Worm (Caenorhabditis elegans) whole organism, L1 larva: ENCODE data around the gene nhr-269.

Experiments used
- ama-1 ChIP-seq: fragments of 150-350 bp; optimal IDR thresholded peaks from 2 replicates; lab custom pipeline; 2014
- ceh-8 ChIP-seq: fragments of 200-800 bp; sonication (Bioruptor generic); optimal IDR thresholded peaks from 2 replicates; lab custom pipeline; 2018; ENCODE audit warnings: mild to moderate bottlenecking, missing genetic modification characterization, moderate library complexity, missing compliant biosample characterization
- ceh-82 ChIP-seq, 3 experiments: fragments of 150-350 bp in 1 of 3; sonication (generic microtip) in 2 of 3; optimal IDR thresholded peaks; 2 replicates each; lab custom pipeline; 2014 to 2017; ENCODE audit warnings: missing biosample characterization in 3 of 3, missing genetic modification characterization in 3 of 3
- ceh-88 ChIP-seq: fragments of 200-800 bp; sonication (Bioruptor generic); IDR thresholded peaks from 2 replicates; pipeline ENCODE4 v1.3.6; 2022; ENCODE audit warnings: missing genetic modification characterization, missing compliant biosample characterization
- ces-1 ChIP-seq: fragments of 150-350 bp; optimal IDR thresholded peaks from 2 replicates; lab custom pipeline; 2014; ENCODE audit warnings: missing biosample characterization, missing genetic modification reagents, missing genetic modification characterization
- dpl-1 ChIP-seq, 3 experiments: fragments of 150-350 bp in 2 of 3; sonication (generic microtip) in 1 of 3; optimal IDR thresholded peaks; 2 replicates each; lab custom pipeline; 2014 to 2017; ENCODE audit warnings: missing biosample characterization in 3 of 3, missing genetic modification characterization in 3 of 3, missing genetic modification reagents in 3 of 3
- efl-1 ChIP-seq, 4 experiments: fragments of 150-350 bp; optimal IDR thresholded peaks in 3 of 4; peaks in 1 of 4; 1 replicate in 1 of 4; 2 replicates in 3 of 4; lab custom pipeline; 2014; ENCODE audit warnings: missing biosample characterization in 2 of 4, missing genetic modification characterization in 2 of 4, missing genetic modification reagents in 2 of 4
- efl-3 ChIP-seq: fragments of 200-800 bp; sonication (Bioruptor generic); optimal IDR thresholded peaks from 2 replicates; lab custom pipeline; 2018; ENCODE audit warnings: mild to moderate bottlenecking, missing genetic modification characterization, missing compliant biosample characterization
- egl-13 ChIP-seq: sonication (generic microtip); optimal IDR thresholded peaks from 2 replicates; lab custom pipeline; 2016; ENCODE audit warnings: missing genotype, missing genetic modification reagents, missing genetic modification characterization, missing compliant biosample characterization
- elt-2 ChIP-seq: sonication (generic microtip); optimal IDR thresholded peaks from 2 replicates; lab custom pipeline; 2016; ENCODE audit warnings: missing genetic modification characterization, mild to moderate bottlenecking, inconsistent platforms, missing compliant biosample characterization, missing genetic modification reagents
- fkh-8 ChIP-seq: sonication (generic microtip); optimal IDR thresholded peaks from 2 replicates; lab custom pipeline; 2016; ENCODE audit warnings: mild to moderate bottlenecking, missing genetic modification characterization, missing compliant biosample characterization
- hlh-17 ChIP-seq: fragments of 200-800 bp; sonication (Bioruptor generic); optimal IDR thresholded peaks from 2 replicates; lab custom pipeline; 2018; ENCODE audit warnings: missing genetic modification characterization, mild to moderate bottlenecking, missing compliant biosample characterization, moderate library complexity, borderline replicate concordance
- hlh-4 ChIP-seq: sonication (generic microtip); optimal IDR thresholded peaks from 2 replicates; lab custom pipeline; 2016; ENCODE audit warnings: mild to moderate bottlenecking, missing genetic modification characterization, missing compliant biosample characterization
- isw-1 ChIP-seq: fragments of 200-800 bp; sonication (Bioruptor generic); IDR thresholded peaks from 2 replicates; pipeline ENCODE4 v1.3.6; 2022; ENCODE audit warnings: missing genetic modification characterization, missing compliant biosample characterization
- jun-1 ChIP-seq: fragments of 150-350 bp; optimal IDR thresholded peaks from 2 replicates; lab custom pipeline; 2014; ENCODE audit warnings: missing biosample characterization, missing genetic modification reagents, missing genetic modification characterization
- lin-15B ChIP-seq: fragments of 150-350 bp; sonication (generic microtip); optimal IDR thresholded peaks from 3 replicates; lab custom pipeline; 2014; ENCODE audit warnings: missing biosample characterization, missing genetic modification characterization
- lin-35 ChIP-seq, 2 experiments: fragments of 150-350 bp; optimal IDR thresholded peaks; 2 replicates each; lab custom pipeline; 2014; ENCODE audit warnings: missing biosample characterization in 2 of 2, missing genetic modification characterization in 2 of 2, missing genetic modification reagents in 2 of 2
- lir-3 ChIP-seq: sonication (generic microtip); optimal IDR thresholded peaks from 2 replicates; lab custom pipeline; 2016; ENCODE audit warnings: mild to moderate bottlenecking, missing genetic modification characterization, moderate library complexity, missing compliant biosample characterization; ENCODE audit not compliant: poor library complexity
- lsy-2 ChIP-seq, 2 experiments: fragments of 150-350 bp; optimal IDR thresholded peaks; 2 replicates each; lab custom pipeline; 2014; ENCODE audit warnings: missing biosample characterization in 2 of 2, missing genetic modification characterization in 2 of 2
- mab-9 ChIP-seq: fragments of 200-800 bp; sonication (Bioruptor generic); IDR thresholded peaks from 2 replicates; pipeline ENCODE4 v1.3.6; 2022; ENCODE audit warnings: missing genetic modification reagents, missing genetic modification characterization, missing compliant biosample characterization
- nhr-19 ChIP-seq: fragments of 200-800 bp; sonication (Bioruptor generic); conservative IDR thresholded peaks from 2 replicates; pipeline ENCODE4 v1.3.6; 2022; ENCODE audit warnings: missing genetic modification characterization, missing compliant biosample characterization
- nhr-47 ChIP-seq: sonication (generic microtip); optimal IDR thresholded peaks from 2 replicates; lab custom pipeline; 2016; ENCODE audit warnings: mild to moderate bottlenecking, missing genetic modification characterization, moderate library complexity, missing compliant biosample characterization
- nhr-77 ChIP-seq: fragments of 150-350 bp; optimal IDR thresholded peaks from 2 replicates; lab custom pipeline; 2014; ENCODE audit warnings: missing biosample characterization, missing genetic modification characterization
- nhr-90 ChIP-seq: sonication (generic microtip); optimal IDR thresholded peaks from 2 replicates; lab custom pipeline; 2016; ENCODE audit warnings: mild to moderate bottlenecking, missing genetic modification characterization, missing compliant biosample characterization; ENCODE audit not compliant: poor library complexity
- pqm-1 ChIP-seq: sonication (generic microtip); optimal IDR thresholded peaks from 3 replicates; lab custom pipeline; 2017; ENCODE audit warnings: missing biosample characterization, missing genetic modification characterization
- rnt-1 ChIP-seq: sonication (generic microtip); optimal IDR thresholded peaks from 2 replicates; lab custom pipeline; 2016; ENCODE audit warnings: mild to moderate bottlenecking, missing genetic modification characterization, moderate library complexity, missing compliant biosample characterization
- skn-1 ChIP-seq: fragments of 150-350 bp; optimal IDR thresholded peaks from 2 replicates; lab custom pipeline; 2014; ENCODE audit warnings: missing biosample characterization, missing genetic modification characterization
- sup-37 ChIP-seq: fragments of 200-800 bp; sonication (Bioruptor generic); optimal IDR thresholded peaks from 2 replicates; lab custom pipeline; 2018; ENCODE audit warnings: mild to moderate bottlenecking, missing genetic modification characterization, missing compliant biosample characterization
- swsn-7 ChIP-seq: sonication (generic microtip); optimal IDR thresholded peaks from 2 replicates; lab custom pipeline; 2016; ENCODE audit warnings: missing genetic modification characterization, missing compliant biosample characterization
- unc-86 ChIP-seq: sonication (generic microtip); optimal IDR thresholded peaks from 2 replicates; lab custom pipeline; 2016; ENCODE audit warnings: missing genetic modification characterization, missing compliant biosample characterization
- vab-15 ChIP-seq: sonication (generic microtip); optimal IDR thresholded peaks from 2 replicates; lab custom pipeline; 2017; ENCODE audit warnings: missing genotype, mild to moderate bottlenecking, missing genetic modification characterization, missing compliant biosample characterization

nhr-269 gene

DNA sequence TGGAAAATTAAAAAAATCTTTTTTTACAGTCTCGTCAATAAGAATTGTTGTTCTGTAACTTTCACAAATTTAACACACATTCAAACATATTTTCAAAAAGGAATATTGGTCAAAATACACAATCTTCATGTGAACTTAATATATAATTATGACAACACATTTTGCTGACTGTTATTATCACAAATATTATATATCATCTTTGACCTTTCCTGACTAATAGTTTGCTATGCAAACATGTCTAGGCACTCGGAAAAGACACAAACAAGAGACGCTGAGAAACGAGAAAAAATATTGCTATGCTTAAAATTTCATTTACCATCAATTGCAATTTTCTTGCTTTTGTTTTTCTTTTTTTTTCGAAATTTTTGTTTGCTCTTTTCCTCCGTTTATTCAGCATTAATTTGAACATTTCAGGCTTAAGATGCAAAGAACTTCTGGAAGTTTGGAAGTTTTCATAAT is 32.3 kb upstream of the nhr-269 start, which contains the start of gene fbxa-135:
fbxa-135 (plus strand) TSS at position 409 of the 459 bp plus-strand sequence.
- TF ChIP-seq jun-1 (tag; lab: Kevin White, UChicago) (no peak), elt-2 (peak; percentile 3)

DNA sequence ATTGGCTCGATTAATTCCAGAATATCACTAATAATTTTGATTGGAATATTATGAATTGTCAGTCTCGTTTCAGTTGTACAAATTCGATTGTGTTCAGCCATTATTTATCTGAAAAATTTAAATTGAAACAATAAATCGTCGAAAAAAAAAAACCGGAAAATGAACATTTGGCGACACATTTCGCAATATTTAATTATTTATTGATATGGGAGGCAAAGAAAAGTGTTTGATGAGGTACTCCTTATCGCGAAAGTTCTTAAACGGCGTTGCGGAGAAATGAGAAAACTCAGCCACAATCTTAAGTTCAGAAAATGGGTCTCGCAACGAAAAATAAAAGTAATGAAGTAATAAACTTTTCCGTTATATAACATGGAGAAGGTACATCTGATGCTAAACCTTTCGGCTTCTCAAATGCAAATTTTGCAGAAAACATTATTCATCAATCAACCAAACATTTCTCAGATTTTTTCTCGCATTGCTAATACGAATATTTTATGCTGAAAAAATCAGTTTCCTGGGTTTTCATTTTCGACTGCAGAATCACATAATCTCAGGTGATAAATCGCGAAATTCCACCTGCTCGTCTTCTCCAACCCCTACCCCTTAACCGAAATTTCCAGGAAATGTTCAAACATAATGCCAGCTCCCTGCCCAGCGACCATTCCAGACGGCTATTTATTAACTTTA is 30.2 kb upstream of the nhr-269 start, which contains the start of the genes T06E6.15 and sri-7:
T06E6.15 (minus strand) TSS at position 101 of the 687 bp plus-strand sequence.
sri-7 (plus strand) TSS at position 637 of the 687 bp plus-strand sequence.
- TF ChIP-seq skn-1, result no peak
- TF ChIP-seq hlh-4, result peak; percentile 89
- no peak for TF ChIP-seq efl-1 (optimal IDR thresholded peaks at IDR 0.05; lab: Kevin White, UChicago)
- peak in 1 of 2 experiments; percentile 40 for TF ChIP-seq efl-1 (GFP tag; optimal IDR thresholded peaks at IDR 0.05 in 1 of 2; lab: Kevin White, UChicago)

DNA sequence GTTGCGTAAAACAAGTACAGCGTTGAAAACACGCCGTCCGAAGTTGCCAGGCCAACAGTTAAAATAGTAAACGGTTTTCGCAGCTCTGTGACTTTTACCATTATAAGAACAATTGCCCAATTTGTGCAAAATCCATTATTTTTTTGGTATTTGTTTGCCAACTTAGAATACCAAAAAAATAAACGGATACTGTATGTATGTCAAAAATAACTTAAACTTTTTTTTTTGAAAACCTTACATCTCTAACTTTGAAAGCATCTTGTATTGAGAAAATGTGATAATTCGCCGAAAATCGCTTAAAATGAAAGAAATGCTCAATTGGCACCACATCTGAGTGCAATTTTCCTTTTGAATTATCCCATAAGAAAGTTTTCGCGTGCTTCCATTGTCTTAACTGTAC is 29.1 kb upstream of the nhr-269 start, which contains the start of gene fbxa-199:
fbxa-199 (minus strand) TSS at position 101 of the 400 bp plus-strand sequence.
- TF ChIP-seq pqm-1 (tag; lab: Kevin White, UChicago) (no peak), ceh-88 (no peak), ama-1 (lab: Kevin White, UChicago) (no peak), swsn-7 (tag; lab: Kevin White, UChicago) (no peak), nhr-19 (GFP tag; lab: Robert Waterston, UW) (no peak), nhr-47 (tag; lab: Kevin White, UChicago) (no peak), egl-13 (tag; lab: Kevin White, UChicago) (no peak), vab-15 (no peak), unc-86 (tag; lab: Kevin White, UChicago) (no peak), ces-1 (GFP tag; lab: Kevin White, UChicago) (no peak), nhr-77 (tag; lab: Kevin White, UChicago) (no peak), isw-1 (GFP tag; lab: Robert Waterston, UW) (no peak)

DNA sequence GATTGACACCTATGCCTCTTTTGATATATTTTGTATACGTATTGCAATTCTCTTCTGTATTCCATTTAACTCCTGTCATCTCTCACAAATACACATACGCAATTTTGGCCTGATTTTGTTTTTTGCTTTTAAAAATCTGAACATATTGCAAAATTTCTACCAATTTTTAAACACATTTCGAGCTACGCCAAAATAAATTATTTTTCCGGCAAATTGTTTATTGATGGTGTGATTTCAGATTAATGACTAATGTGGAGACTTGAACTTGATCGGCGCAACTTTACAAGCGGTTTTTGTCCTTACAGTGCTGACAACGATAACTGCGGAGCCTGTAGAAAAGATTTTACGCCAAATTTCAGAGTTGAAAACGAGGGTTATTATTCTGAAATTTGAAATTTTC is 27.5 kb upstream of the nhr-269 start:
- no peak for TF ChIP-seq egl-13 (tag; lab: Kevin White, UChicago)
- TF ChIP-seq fkh-8, result no peak

DNA sequence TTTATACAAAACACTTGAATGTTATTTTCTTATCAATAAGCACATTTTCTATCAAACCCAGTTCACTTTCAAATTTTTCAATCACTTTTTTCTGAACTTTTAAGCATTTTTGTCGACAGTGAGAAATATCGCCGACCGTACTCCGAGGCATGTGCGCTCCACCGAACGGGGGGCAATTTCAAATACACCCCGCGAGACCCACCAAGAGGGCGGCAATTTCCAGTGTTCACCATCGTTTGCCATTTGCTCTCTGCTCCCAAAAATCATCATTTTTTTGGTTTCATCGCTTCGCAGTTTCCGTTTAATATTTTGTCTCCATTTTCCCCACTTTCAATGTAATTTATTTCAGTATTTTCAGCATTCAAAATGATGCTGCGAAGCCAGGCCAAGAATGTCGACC is 25.7 kb upstream of the nhr-269 start, which contains the start of gene cyb-3:
cyb-3 (plus strand) TSS at position 350 of the 400 bp plus-strand sequence.
- TF ChIP-seq unc-86 (tag; lab: Kevin White, UChicago), result no peak
- TF ChIP-seq hlh-17, result no peak
- no peak for TF ChIP-seq lin-15B (tag; lab: Kevin White, UChicago)
- TF ChIP-seq rnt-1 (tag; lab: Kevin White, UChicago), result no peak
- TF ChIP-seq sup-37 (GFP tag; lab: Kevin White, UChicago), result no peak
- TF ChIP-seq ceh-8 (GFP tag; lab: Kevin White, UChicago), result no peak
- TF ChIP-seq mab-9, result no peak
- TF ChIP-seq nhr-90 (tag; lab: Kevin White, UChicago), result no peak
- TF ChIP-seq lin-35 (GFP tag; optimal IDR thresholded peaks at IDR 0.05; lab: Kevin White, UChicago), result peak in 1 of 2 experiments; percentile 7
- no peak for TF ChIP-seq efl-1 (optimal IDR thresholded peaks at IDR 0.05; lab: Kevin White, UChicago)
- peak in 1 of 2 experiments; percentile 95 for TF ChIP-seq efl-1 (GFP tag; optimal IDR thresholded peaks at IDR 0.05 in 1 of 2; lab: Kevin White, UChicago)

DNA sequence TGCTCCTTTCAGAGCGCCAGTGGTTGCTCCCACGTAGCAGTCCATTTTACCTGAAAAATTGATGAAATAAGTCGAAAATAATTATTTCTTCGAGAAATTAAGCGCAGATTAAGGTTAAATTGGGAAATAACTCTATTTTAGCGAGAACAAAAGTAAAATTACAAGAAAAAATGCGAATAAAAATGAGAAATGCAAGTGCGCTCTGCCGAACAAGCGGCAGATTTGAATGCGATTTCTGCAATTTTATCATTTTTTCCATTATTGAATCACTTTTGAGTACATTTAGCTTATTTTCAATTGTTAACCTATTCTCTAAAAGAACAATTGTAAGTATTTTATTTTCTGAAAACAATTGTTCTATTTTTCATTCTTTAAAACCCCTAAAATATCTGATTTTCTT is 25.3 kb upstream of the nhr-269 start, which contains the start of gene T06E6.1:
T06E6.1 (minus strand) TSS at position 56 of the 400 bp plus-strand sequence.
- TF ChIP-seq lsy-2 (tag; optimal IDR thresholded peaks at IDR 0.05; lab: Kevin White, UChicago) (peak in 1 of 2 experiments; percentile 7), efl-1 (optimal IDR thresholded peaks at IDR 0.05; lab: Kevin White, UChicago) (peak; percentile 39 to 78), efl-1 (GFP tag; optimal IDR thresholded peaks at IDR 0.05 in 1 of 2; lab: Kevin White, UChicago) (peak; percentile 86 to 98), lir-3 (tag; lab: Kevin White, UChicago) (no peak), dpl-1 (GFP tag; optimal IDR thresholded peaks at IDR 0.05; lab: Kevin White, UChicago) (peak; percentile 66 to 86 (median 77)), efl-3 (no peak), ceh-82 (tag; optimal IDR thresholded peaks at IDR 0.05; lab: Kevin White, UChicago) (no peak), pqm-1 (tag; lab: Kevin White, UChicago) (no peak), nhr-77 (tag; lab: Kevin White, UChicago) (no peak), nhr-47 (tag; lab: Kevin White, UChicago) (no peak), lin-35 (GFP tag; optimal IDR thresholded peaks at IDR 0.05; lab: Kevin White, UChicago) (peak; percentile 68 to 90)
